Fruit fly (Drosophila melanogaster) whole organism, pupa: ENCODE results near the gene siz.
A peak's percentile ranks its signal among the peaks of the same experiment; 100 is the strongest.

ENCODE experiments used
- CG10348 ChIP-seq: fragments of 200-800 bp; sonication (Bioruptor generic); IDR thresholded peaks from 2 replicates; pipeline ENCODE4 v1.3.6; 2022; ENCODE audit warnings: missing biosample characterization, missing genetic modification characterization
- CG13204 ChIP-seq: fragments of 200-800 bp; sonication (Bioruptor generic); optimal IDR thresholded peaks from 2 replicates; lab custom pipeline; 2018; ENCODE audit warnings: missing biosample characterization, mild to moderate bottlenecking, missing genetic modification characterization, moderate library complexity
- CG32121 ChIP-seq: fragments of 200-800 bp; sonication (Bioruptor generic); IDR thresholded peaks from 2 replicates; pipeline ENCODE4 v1.3.6; 2022; ENCODE audit warnings: missing biosample characterization, missing genetic modification characterization
- CG8159 ChIP-seq: fragments of 200-800 bp; sonication (Bioruptor generic); optimal IDR thresholded peaks from 3 replicates; lab custom pipeline; 2018; ENCODE audit warnings: missing biosample characterization, mild to moderate bottlenecking, missing genetic modification characterization, moderate library complexity
- CG8301 ChIP-seq: fragments of 200-800 bp; sonication (Bioruptor generic); optimal IDR thresholded peaks from 2 replicates; lab custom pipeline; 2018; ENCODE audit warnings: missing biosample characterization, mild to moderate bottlenecking, missing genetic modification characterization
- CG9948 ChIP-seq: fragments of 200-800 bp; sonication (Bioruptor generic); optimal IDR thresholded peaks from 2 replicates; lab custom pipeline; 2018; ENCODE audit warnings: missing biosample characterization, mild to moderate bottlenecking, missing genetic modification characterization, moderate library complexity
- D1 ChIP-seq: fragments of 200-800 bp; sonication (Bioruptor generic); optimal IDR thresholded peaks from 2 replicates; lab custom pipeline; 2018; ENCODE audit warnings: missing biosample characterization, mild to moderate bottlenecking, missing genetic modification characterization, moderate library complexity
- Pif1B ChIP-seq: fragments of 200-800 bp; sonication (Bioruptor generic); optimal IDR thresholded peaks from 3 replicates; lab custom pipeline; 2016; ENCODE audit warnings: missing biosample characterization, missing genetic modification characterization
- rn ChIP-seq: fragments of 200-800 bp; sonication (Bioruptor generic); IDR thresholded peaks from 2 replicates; pipeline ENCODE4 v1.3.6; 2022; ENCODE audit warnings: missing biosample characterization, missing genetic modification characterization

DNA sequence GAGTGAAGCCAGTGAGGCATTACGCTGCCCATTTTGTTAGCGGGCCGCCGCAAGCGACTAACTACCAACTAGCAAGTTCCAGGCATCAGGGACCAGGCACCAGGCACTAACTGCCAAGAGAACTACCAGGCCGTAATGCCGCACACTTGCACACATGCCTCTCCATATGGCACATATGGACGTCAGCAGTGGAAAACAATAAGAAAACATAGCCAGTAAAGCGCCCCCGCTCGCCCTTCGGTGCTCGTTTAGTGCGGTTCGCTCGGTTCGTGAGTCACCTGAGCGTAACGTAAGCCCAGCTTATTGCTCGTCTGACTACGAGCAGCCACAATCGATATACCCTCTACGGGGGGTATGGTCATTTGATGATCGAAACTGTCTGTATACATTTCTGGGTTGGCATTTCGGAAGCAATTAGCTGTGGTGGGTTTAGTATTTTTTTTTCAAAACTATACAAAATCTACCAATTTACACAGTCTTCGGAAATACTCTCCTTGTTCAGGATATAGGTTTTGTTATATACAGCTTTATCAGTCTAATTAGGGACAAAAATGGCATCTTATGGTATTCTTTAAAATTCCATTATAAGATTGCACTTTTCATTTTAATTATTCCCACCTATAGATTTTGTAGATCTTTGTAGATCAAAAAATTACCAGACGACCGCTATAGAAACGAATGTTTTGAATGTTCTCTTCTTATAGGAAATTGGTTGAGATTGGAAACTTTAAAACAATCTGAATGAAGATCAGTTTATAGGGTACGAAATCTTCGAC, 22.6 kb downstream of the siz start:
- no peak for TF ChIP-seq CG32121 (GFP tag; lab: Robert Waterston, UW)
- peak; percentile 34 for TF ChIP-seq CG9948 (tag; lab: Kevin White, UChicago)
- no peak for TF ChIP-seq Pif1B
- TF ChIP-seq CG13204, result peak; percentile 64
- TF ChIP-seq D1, result no peak
- peak; percentile 44 for TF ChIP-seq CG8301 (tag; lab: Kevin White, UChicago)
- no peak for TF ChIP-seq rn (GFP tag; lab: Robert Waterston, UW)
- no peak for TF ChIP-seq CG10348 (GFP tag; lab: Robert Waterston, UW)
- TF ChIP-seq CG8159, result peak; percentile 52
